Worm (Caenorhabditis elegans) whole organism, late embryonic: Measurements from ENCODE around the gene crt-1.

Experiments
- C08G9.2 ChIP-seq: sonication (generic microtip); optimal IDR thresholded peaks from 2 replicates; lab custom pipeline; 2016; ENCODE audit warnings: mild to moderate bottlenecking, missing genetic modification characterization, moderate library complexity, missing compliant biosample characterization
- K02D7.2 ChIP-seq: sonication (generic microtip); optimal IDR thresholded peaks from 2 replicates; lab custom pipeline; 2017; ENCODE audit warnings: mild to moderate bottlenecking, missing genetic modification characterization, missing compliant biosample characterization
- K09A11.1 ChIP-seq: sonication (generic microtip); optimal IDR thresholded peaks from 2 replicates; lab custom pipeline; 2017; ENCODE audit warnings: antibody characterized with exemption, mild to moderate bottlenecking, missing genetic modification characterization, missing compliant biosample characterization; ENCODE audit not compliant: insufficient read depth
- Y22D7AL.16 ChIP-seq: sonication (generic microtip); optimal IDR thresholded peaks from 2 replicates; lab custom pipeline; 2016; ENCODE audit warnings: missing genetic modification characterization, missing compliant biosample characterization
- ama-1 ChIP-seq: fragments of 150-350 bp; optimal IDR thresholded peaks from 2 replicates; lab custom pipeline; 2014
- ceh-22 ChIP-seq: sonication (generic microtip); optimal IDR thresholded peaks from 2 replicates; lab custom pipeline; 2017; ENCODE audit warnings: missing biosample characterization, missing genetic modification characterization
- ceh-24 ChIP-seq: sonication (generic microtip); optimal IDR thresholded peaks from 2 replicates; lab custom pipeline; 2016; ENCODE audit warnings: mild to moderate bottlenecking, missing genetic modification characterization, missing compliant biosample characterization
- ceh-30 ChIP-seq: fragments of 150-350 bp; optimal IDR thresholded peaks from 2 replicates; lab custom pipeline; 2014; ENCODE audit warnings: missing biosample characterization, missing genetic modification characterization
- ceh-31 ChIP-seq: sonication (generic microtip); optimal IDR thresholded peaks from 2 replicates; lab custom pipeline; 2016; ENCODE audit warnings: missing genetic modification characterization, missing compliant biosample characterization
- ceh-34 ChIP-seq: sonication (generic microtip); optimal IDR thresholded peaks from 2 replicates; lab custom pipeline; 2016; ENCODE audit warnings: mild to moderate bottlenecking, missing genetic modification characterization, missing compliant biosample characterization
- ceh-45 ChIP-seq: fragments of 200-800 bp; sonication (Bioruptor generic); IDR thresholded peaks from 2 replicates; pipeline ENCODE4 v1.3.6; 2022; ENCODE audit warnings: missing genetic modification reagents, missing genetic modification characterization, missing compliant biosample characterization
- ceh-48 ChIP-seq: sonication (generic microtip); optimal IDR thresholded peaks from 2 replicates; lab custom pipeline; 2016; ENCODE audit warnings: missing genetic modification characterization, inconsistent platforms, missing compliant biosample characterization
- ceh-9 ChIP-seq: sonication (generic microtip); optimal IDR thresholded peaks from 2 replicates; lab custom pipeline; 2016; ENCODE audit warnings: mild to moderate bottlenecking, missing genetic modification characterization, inconsistent platforms, missing compliant biosample characterization
- dmd-4 ChIP-seq: sonication (generic microtip); optimal IDR thresholded peaks from 2 replicates; lab custom pipeline; 2016; ENCODE audit warnings: borderline replicate concordance, missing genetic modification characterization, missing compliant biosample characterization
- dve-1 ChIP-seq: sonication (generic microtip); optimal IDR thresholded peaks from 2 replicates; lab custom pipeline; 2017; ENCODE audit warnings: antibody characterized with exemption, mild to moderate bottlenecking, missing genetic modification characterization, missing compliant biosample characterization
- elt-2 ChIP-seq: sonication (generic microtip); optimal IDR thresholded peaks from 2 replicates; lab custom pipeline; 2016; ENCODE audit warnings: missing genetic modification reagents, missing genetic modification characterization, missing compliant biosample characterization
- ets-4 ChIP-seq: sonication (generic microtip); optimal IDR thresholded peaks from 2 replicates; lab custom pipeline; 2016; ENCODE audit warnings: missing genetic modification characterization, missing compliant biosample characterization
- eyg-1 ChIP-seq: sonication (generic microtip); optimal IDR thresholded peaks from 2 replicates; lab custom pipeline; 2016; ENCODE audit warnings: missing genotype, missing genetic modification characterization, missing compliant biosample characterization
- fkh-10 ChIP-seq: fragments of 150-350 bp; optimal IDR thresholded peaks from 2 replicates; lab custom pipeline; 2014; ENCODE audit warnings: missing biosample characterization, missing genetic modification reagents, missing genetic modification characterization
- fkh-6 ChIP-seq: sonication (generic microtip); optimal IDR thresholded peaks from 2 replicates; lab custom pipeline; 2016; ENCODE audit warnings: missing genetic modification characterization, missing compliant biosample characterization
- hlh-13 ChIP-seq: fragments of 200-800 bp; sonication (Bioruptor generic); optimal IDR thresholded peaks from 2 replicates; lab custom pipeline; 2018; ENCODE audit warnings: mild to moderate bottlenecking, missing genetic modification characterization, missing compliant biosample characterization
- hlh-15 ChIP-seq: sonication (generic microtip); optimal IDR thresholded peaks from 2 replicates; lab custom pipeline; 2016; ENCODE audit warnings: missing genetic modification characterization, missing compliant biosample characterization
- hlh-8 ChIP-seq: sonication (generic microtip); optimal IDR thresholded peaks from 2 replicates; lab custom pipeline; 2016; ENCODE audit warnings: missing genotype, missing genetic modification characterization, missing compliant biosample characterization
- lim-6 ChIP-seq: sonication (generic microtip); optimal IDR thresholded peaks from 2 replicates; lab custom pipeline; 2016; ENCODE audit warnings: missing genetic modification characterization, missing compliant biosample characterization
- lin-11 ChIP-seq: fragments of 200-800 bp; sonication (Bioruptor generic); optimal IDR thresholded peaks from 2 replicates; lab custom pipeline; 2018; ENCODE audit warnings: mild to moderate bottlenecking, missing genetic modification characterization, missing compliant biosample characterization
- nhr-11 ChIP-seq: fragments of 150-350 bp; optimal IDR thresholded peaks from 2 replicates; lab custom pipeline; 2014; ENCODE audit warnings: missing biosample characterization, missing genetic modification characterization
- npax-4 ChIP-seq: sonication (generic microtip); optimal IDR thresholded peaks from 2 replicates; lab custom pipeline; 2016; ENCODE audit warnings: missing genetic modification characterization, missing compliant biosample characterization
- pag-3 ChIP-seq: sonication (generic microtip); optimal IDR thresholded peaks from 2 replicates; lab custom pipeline; 2016; ENCODE audit warnings: missing compliant biosample characterization, missing genetic modification characterization, borderline replicate concordance
- pax-1 ChIP-seq: fragments of 150-350 bp; optimal IDR thresholded peaks from 2 replicates; lab custom pipeline; 2014; ENCODE audit warnings: missing biosample characterization, missing genetic modification characterization
- pha-2 ChIP-seq: sonication (generic microtip); optimal IDR thresholded peaks from 2 replicates; lab custom pipeline; 2017; ENCODE audit warnings: mild to moderate bottlenecking, missing genetic modification characterization, missing compliant biosample characterization
- pqm-1 ChIP-seq: sonication (generic microtip); optimal IDR thresholded peaks from 2 replicates; lab custom pipeline; 2016; ENCODE audit warnings: missing genetic modification characterization, missing compliant biosample characterization
- pros-1 ChIP-seq: fragments of 150-350 bp; optimal IDR thresholded peaks from 2 replicates; lab custom pipeline; 2014; ENCODE audit warnings: missing biosample characterization, missing genetic modification reagents, missing genetic modification characterization
- sox-2 ChIP-seq: fragments of 200-800 bp; sonication (Bioruptor generic); IDR thresholded peaks from 2 replicates; pipeline ENCODE4 v1.3.6; 2022; ENCODE audit warnings: missing genetic modification reagents, missing genetic modification characterization, missing compliant biosample characterization
- sox-4 ChIP-seq: sonication (generic microtip); optimal IDR thresholded peaks from 2 replicates; lab custom pipeline; 2017; ENCODE audit warnings: mild to moderate bottlenecking, missing genetic modification characterization, inconsistent platforms, missing compliant biosample characterization
- syd-9 ChIP-seq: sonication (generic microtip); optimal IDR thresholded peaks from 2 replicates; lab custom pipeline; 2016; ENCODE audit warnings: mild to moderate bottlenecking, missing genetic modification characterization, moderate library complexity, missing compliant biosample characterization
- tbx-2 ChIP-seq: sonication (generic microtip); optimal IDR thresholded peaks from 2 replicates; lab custom pipeline; 2016; ENCODE audit warnings: missing genetic modification characterization, missing compliant biosample characterization
- ttx-3 ChIP-seq: sonication (generic microtip); optimal IDR thresholded peaks from 2 replicates; lab custom pipeline; 2016; ENCODE audit warnings: missing genetic modification reagents, missing genetic modification characterization, missing compliant biosample characterization
- unc-42 ChIP-seq: sonication (generic microtip); optimal IDR thresholded peaks from 2 replicates; lab custom pipeline; 2016; ENCODE audit warnings: missing genotype, missing genetic modification characterization, missing compliant biosample characterization
- zip-5 ChIP-seq: sonication (generic microtip); optimal IDR thresholded peaks from 2 replicates; lab custom pipeline; 2016; ENCODE audit warnings: missing genetic modification characterization, missing compliant biosample characterization
- ztf-16 ChIP-seq: sonication (generic microtip); optimal IDR thresholded peaks from 2 replicates; lab custom pipeline; 2017; ENCODE audit warnings: missing genetic modification characterization, missing compliant biosample characterization

Gene crt-1

ce11 chrV:6101243-6101898 lies 1.0 kb upstream of the crt-1 start:
- TF ChIP-seq C08G9.2 (tag; lab: Kevin White, UChicago) (no peak), ceh-30 (tag; lab: Kevin White, UChicago) (no peak), pax-1 (peak; percentile 10), K09A11.1 (tag; lab: Kevin White, UChicago) (no peak), pros-1 (tag; lab: Kevin White, UChicago) (no peak), tbx-2 (no peak)
- TF ChIP-seq, all 69 proteins: peak for 1

ce11 chrV:6099634-6100033 lies 708 bp downstream of the crt-1 start:
- no peak for TF ChIP-seq sox-4
- TF ChIP-seq dmd-4 (tag; lab: Kevin White, UChicago) = no peak
- TF ChIP-seq hlh-13 (GFP tag; lab: Kevin White, UChicago) = no peak
- TF ChIP-seq dve-1 (tag; lab: Kevin White, UChicago) = no peak
- TF ChIP-seq pag-3 (tag; lab: Kevin White, UChicago) = no peak
- no peak for TF ChIP-seq ceh-9 (tag; lab: Kevin White, UChicago)
- no peak for TF ChIP-seq lim-6 (tag; lab: Kevin White, UChicago)
- TF ChIP-seq lin-11 = no peak
- no peak for TF ChIP-seq eyg-1 (tag; lab: Kevin White, UChicago)
- TF ChIP-seq npax-4 (tag; lab: Kevin White, UChicago) = no peak
- no peak for TF ChIP-seq fkh-10 (GFP tag; lab: Kevin White, UChicago)
- no peak for TF ChIP-seq ceh-31 (tag; lab: Kevin White, UChicago)
- TF ChIP-seq tbx-2 = no peak
- no peak for TF ChIP-seq hlh-8
- TF ChIP-seq syd-9 (tag; lab: Kevin White, UChicago) = no peak
- TF ChIP-seq ceh-34 (tag; lab: Kevin White, UChicago) = no peak
- TF ChIP-seq hlh-15 = no peak

DNA sequence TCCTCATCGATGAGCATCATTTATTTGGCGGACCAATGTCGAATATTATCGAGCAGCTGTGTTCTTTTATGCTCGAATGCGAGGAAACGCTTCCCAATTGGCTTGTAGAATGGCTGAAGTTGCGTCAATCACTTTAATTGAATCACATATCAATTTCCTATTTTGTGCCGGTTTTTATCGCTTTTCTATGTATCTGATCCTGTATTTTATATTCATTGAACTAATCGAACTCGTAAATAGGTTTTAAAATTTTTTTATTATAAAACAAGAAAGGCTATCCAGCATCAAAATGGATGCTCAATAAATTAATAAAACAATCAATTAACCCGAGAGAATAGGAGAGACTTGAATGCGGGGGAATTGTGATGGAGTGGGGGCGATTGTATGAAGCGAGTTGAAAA lies 1.6 kb downstream of the crt-1 start:
- TF ChIP-seq Y22D7AL.16 (tag; lab: Kevin White, UChicago) (no peak), ceh-45 (GFP tag; lab: Robert Waterston, UW) (no peak), pha-2 (tag; lab: Kevin White, UChicago) (peak; percentile 16), K02D7.2 (tag; lab: Kevin White, UChicago) (no peak), nhr-11 (no peak), pag-3 (tag; lab: Kevin White, UChicago) (no peak), zip-5 (tag; lab: Kevin White, UChicago) (no peak), unc-42 (peak; percentile 16), pros-1 (tag; lab: Kevin White, UChicago) (no peak), eyg-1 (tag; lab: Kevin White, UChicago) (no peak), lin-11 (no peak), ceh-31 (tag; lab: Kevin White, UChicago) (no peak), syd-9 (tag; lab: Kevin White, UChicago) (peak; percentile 1), K09A11.1 (tag; lab: Kevin White, UChicago) (no peak), elt-2 (peak; percentile 28), ceh-48 (no peak), ceh-30 (tag; lab: Kevin White, UChicago) (no peak), hlh-8 (no peak), sox-2 (no peak), C08G9.2 (tag; lab: Kevin White, UChicago) (no peak), fkh-6 (tag; lab: Kevin White, UChicago) (no peak), ceh-22 (tag; lab: Kevin White, UChicago) (no peak), ama-1 (lab: Kevin White, UChicago) (peak; percentile 93), ceh-24 (tag; lab: Kevin White, UChicago) (no peak), dmd-4 (tag; lab: Kevin White, UChicago) (no peak), pqm-1 (no peak), ets-4 (tag; lab: Kevin White, UChicago) (no peak), ztf-16 (tag; lab: Kevin White, UChicago) (no peak), ttx-3 (tag; lab: Kevin White, UChicago) (no peak)
